Worm (Caenorhabditis elegans) whole organism, early embryonic: ENCODE measurements around the gene K10H10.7.

Source experiments
- B0310.2 ChIP-seq: sonication (generic microtip); optimal IDR thresholded peaks from 2 replicates; lab custom pipeline; 2016; ENCODE audit warnings: mild to moderate bottlenecking, missing genetic modification characterization, missing compliant biosample characterization
- F13C5.2 ChIP-seq: sonication (generic microtip); optimal IDR thresholded peaks from 2 replicates; lab custom pipeline; 2017; ENCODE audit warnings: mild to moderate bottlenecking, missing genetic modification characterization, inconsistent platforms, missing compliant biosample characterization
- aly-1 ChIP-seq: sonication (generic microtip); optimal IDR thresholded peaks from 2 replicates; lab custom pipeline; 2016; ENCODE audit warnings: missing genetic modification characterization, missing compliant biosample characterization
- ama-1 ChIP-seq: fragments of 150-350 bp; optimal IDR thresholded peaks from 2 replicates; lab custom pipeline; 2014
- ets-7 ChIP-seq: sonication (generic microtip); optimal IDR thresholded peaks from 2 replicates; lab custom pipeline; 2016; ENCODE audit warnings: missing genotype, missing genetic modification characterization, missing compliant biosample characterization
- flt-1 ChIP-seq: fragments of 200-800 bp; sonication (Bioruptor generic); IDR thresholded peaks from 2 replicates; pipeline ENCODE4 v1.3.6; 2022; ENCODE audit warnings: missing genetic modification characterization, missing compliant biosample characterization
- hmbx-1 ChIP-seq: sonication (generic microtip); optimal IDR thresholded peaks from 2 replicates; lab custom pipeline; 2016; ENCODE audit warnings: mild to moderate bottlenecking, missing genetic modification characterization, missing compliant biosample characterization
- pes-1 ChIP-seq: fragments of 200-800 bp; sonication (Bioruptor generic); IDR thresholded peaks from 2 replicates; pipeline ENCODE4 v1.3.6; 2022; ENCODE audit warnings: missing genetic modification reagents, missing genetic modification characterization, missing compliant biosample characterization
- tbx-11 ChIP-seq: fragments of 200-800 bp; sonication (Bioruptor generic); IDR thresholded peaks from 2 replicates; pipeline ENCODE4 v1.3.6; 2022; ENCODE audit warnings: missing genetic modification characterization, missing compliant biosample characterization

DNA sequence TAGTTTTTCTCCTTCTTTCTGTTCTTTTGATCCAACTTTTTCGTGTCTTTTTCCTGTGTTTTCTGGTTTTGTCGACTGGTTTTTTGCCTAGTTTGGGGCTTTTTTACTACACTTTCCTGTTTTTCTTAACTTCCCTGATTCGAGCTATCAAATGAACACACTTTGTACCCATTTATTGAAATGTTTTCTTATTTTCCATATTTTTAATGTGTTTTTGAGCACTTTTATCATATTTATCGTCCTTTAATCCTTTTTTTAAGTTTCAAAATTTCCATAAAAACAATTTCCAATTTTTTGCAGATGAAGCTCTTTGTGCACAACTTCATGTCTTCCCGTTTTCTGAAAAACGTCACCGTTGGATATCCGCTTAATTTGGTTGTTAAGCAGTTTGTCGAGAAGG, 26.5 kb upstream of the K10H10.7 start, which contains the start of gene C04H5.1:
- TF ChIP-seq ama-1 (no peak), hmbx-1 (tag; lab: Kevin White, UChicago) (no peak), B0310.2 (tag; lab: Kevin White, UChicago) (no peak), pes-1 (GFP tag; lab: Robert Waterston, UW) (no peak), tbx-11 (GFP tag; lab: Robert Waterston, UW) (no peak), ets-7 (tag; lab: Kevin White, UChicago) (no peak), flt-1 (GFP tag; lab: Robert Waterston, UW) (no peak), F13C5.2 (no peak), aly-1 (tag; lab: Kevin White, UChicago) (no peak)
